Worm (Caenorhabditis elegans) whole organism, L1 larva: ENCODE measurements around the gene dhs-20.

Experiments
- C04F5.9 ChIP-seq: sonication (generic microtip); optimal IDR thresholded peaks from 2 replicates; lab custom pipeline; 2016; ENCODE audit warnings: missing genetic modification characterization, missing compliant biosample characterization
- C16A3.4 ChIP-seq: fragments of 150-350 bp; optimal IDR thresholded peaks from 2 replicates; lab custom pipeline; 2014; ENCODE audit warnings: missing biosample characterization, missing genetic modification characterization
- F16B12.6 ChIP-seq: fragments of 150-350 bp; optimal IDR thresholded peaks from 2 replicates; lab custom pipeline; 2014; ENCODE audit warnings: missing biosample characterization, missing genetic modification characterization
- Y116A8C.19 ChIP-seq: sonication (generic microtip); optimal IDR thresholded peaks from 2 replicates; lab custom pipeline; 2016; ENCODE audit warnings: missing compliant biosample characterization, missing genetic modification characterization, borderline replicate concordance
- aha-1 ChIP-seq: fragments of 150-350 bp; optimal IDR thresholded peaks from 2 replicates; lab custom pipeline; 2014; ENCODE audit warnings: missing biosample characterization, missing genetic modification characterization
- alr-1 ChIP-seq: fragments of 200-800 bp; sonication (Bioruptor generic); optimal IDR thresholded peaks from 2 replicates; lab custom pipeline; 2018; ENCODE audit warnings: borderline replicate concordance, mild to moderate bottlenecking, missing genetic modification characterization, missing compliant biosample characterization
- aly-2 ChIP-seq: fragments of 150-350 bp; optimal IDR thresholded peaks from 2 replicates; lab custom pipeline; 2014; ENCODE audit warnings: missing biosample characterization, missing genetic modification characterization
- blmp-1 ChIP-seq: fragments of 150-350 bp; optimal IDR thresholded peaks from 2 replicates; lab custom pipeline; 2014; ENCODE audit warnings: missing biosample characterization, missing genetic modification characterization
- ceh-90 ChIP-seq: sonication (generic microtip); optimal IDR thresholded peaks from 2 replicates; lab custom pipeline; 2016; ENCODE audit warnings: missing genetic modification characterization, missing compliant biosample characterization
- ces-1 ChIP-seq: fragments of 150-350 bp; optimal IDR thresholded peaks from 2 replicates; lab custom pipeline; 2014; ENCODE audit warnings: missing biosample characterization, missing genetic modification reagents, missing genetic modification characterization
- efl-1 ChIP-seq, 4 experiments: fragments of 150-350 bp; optimal IDR thresholded peaks in 3 of 4; peaks in 1 of 4; 1 replicate in 1 of 4; 2 replicates in 3 of 4; lab custom pipeline; 2014; ENCODE audit warnings: missing biosample characterization in 2 of 4, missing genetic modification characterization in 2 of 4, missing genetic modification reagents in 2 of 4
- efl-3 ChIP-seq: fragments of 200-800 bp; sonication (Bioruptor generic); optimal IDR thresholded peaks from 2 replicates; lab custom pipeline; 2018; ENCODE audit warnings: mild to moderate bottlenecking, missing genetic modification characterization, missing compliant biosample characterization
- egl-13 ChIP-seq: sonication (generic microtip); optimal IDR thresholded peaks from 2 replicates; lab custom pipeline; 2016; ENCODE audit warnings: missing genotype, missing genetic modification reagents, missing genetic modification characterization, missing compliant biosample characterization
- egl-27 ChIP-seq, 2 experiments: fragments of 150-350 bp in 1 of 2; sonication (generic microtip); optimal IDR thresholded peaks; 3 replicates each; lab custom pipeline; 2017 to 2018; ENCODE audit warnings: missing biosample characterization in 2 of 2, missing genetic modification characterization in 2 of 2, missing genetic modification reagents in 2 of 2
- ets-5 ChIP-seq: fragments of 200-800 bp; sonication (Bioruptor generic); IDR thresholded peaks from 2 replicates; pipeline ENCODE4 v1.3.6; 2022; ENCODE audit warnings: missing genetic modification characterization, missing compliant biosample characterization
- fos-1 ChIP-seq: fragments of 150-350 bp; optimal IDR thresholded peaks from 2 replicates; lab custom pipeline; 2014; ENCODE audit warnings: missing biosample characterization, missing genetic modification characterization
- grh-1 ChIP-seq: fragments of 200-800 bp; sonication (Bioruptor generic); IDR thresholded peaks from 2 replicates; pipeline ENCODE4 v1.3.6; 2022; ENCODE audit warnings: missing genetic modification reagents, missing genetic modification characterization, missing compliant biosample characterization
- hlh-17 ChIP-seq: fragments of 200-800 bp; sonication (Bioruptor generic); optimal IDR thresholded peaks from 2 replicates; lab custom pipeline; 2018; ENCODE audit warnings: missing genetic modification characterization, mild to moderate bottlenecking, missing compliant biosample characterization, moderate library complexity, borderline replicate concordance
- irx-1 ChIP-seq: sonication (generic microtip); optimal IDR thresholded peaks from 2 replicates; lab custom pipeline; 2016; ENCODE audit warnings: missing genetic modification characterization, missing compliant biosample characterization
- lin-13 ChIP-seq: fragments of 150-350 bp; optimal IDR thresholded peaks from 2 replicates; lab custom pipeline; 2014; ENCODE audit warnings: missing biosample characterization, missing genetic modification reagents, missing genetic modification characterization
- lin-15B ChIP-seq: fragments of 150-350 bp; sonication (generic microtip); optimal IDR thresholded peaks from 3 replicates; lab custom pipeline; 2014; ENCODE audit warnings: missing biosample characterization, missing genetic modification characterization
- lin-35 ChIP-seq, 2 experiments: fragments of 150-350 bp; optimal IDR thresholded peaks; 2 replicates each; lab custom pipeline; 2014; ENCODE audit warnings: missing biosample characterization in 2 of 2, missing genetic modification characterization in 2 of 2, missing genetic modification reagents in 2 of 2
- lin-39 ChIP-seq: fragments of 150-350 bp; optimal IDR thresholded peaks from 2 replicates; lab custom pipeline; 2014; ENCODE audit warnings: missing biosample characterization, missing genetic modification reagents, missing genetic modification characterization
- lir-3 ChIP-seq: sonication (generic microtip); optimal IDR thresholded peaks from 2 replicates; lab custom pipeline; 2016; ENCODE audit warnings: mild to moderate bottlenecking, missing genetic modification characterization, moderate library complexity, missing compliant biosample characterization; ENCODE audit not compliant: poor library complexity
- lsy-2 ChIP-seq, 2 experiments: fragments of 150-350 bp; optimal IDR thresholded peaks; 2 replicates each; lab custom pipeline; 2014; ENCODE audit warnings: missing biosample characterization in 2 of 2, missing genetic modification characterization in 2 of 2
- mdl-1 ChIP-seq, 2 experiments: fragments of 150-350 bp; optimal IDR thresholded peaks; 2 replicates each; lab custom pipeline; 2014 to 2017; ENCODE audit warnings: missing biosample characterization in 2 of 2, missing genetic modification characterization in 2 of 2, inconsistent platforms in 1 of 2
- nhr-12 ChIP-seq: sonication (generic microtip); optimal IDR thresholded peaks from 2 replicates; lab custom pipeline; 2017; ENCODE audit warnings: missing biosample characterization, missing genetic modification characterization
- nhr-19 ChIP-seq: fragments of 200-800 bp; sonication (Bioruptor generic); conservative IDR thresholded peaks from 2 replicates; pipeline ENCODE4 v1.3.6; 2022; ENCODE audit warnings: missing genetic modification characterization, missing compliant biosample characterization
- nhr-237 ChIP-seq: fragments of 150-350 bp; optimal IDR thresholded peaks from 2 replicates; lab custom pipeline; 2014; ENCODE audit warnings: missing biosample characterization, missing genetic modification characterization
- nhr-28 ChIP-seq: fragments of 150-350 bp; optimal IDR thresholded peaks from 2 replicates; lab custom pipeline; 2014; ENCODE audit warnings: missing biosample characterization, missing genetic modification characterization
- nhr-47 ChIP-seq: sonication (generic microtip); optimal IDR thresholded peaks from 2 replicates; lab custom pipeline; 2016; ENCODE audit warnings: mild to moderate bottlenecking, missing genetic modification characterization, moderate library complexity, missing compliant biosample characterization
- nhr-76 ChIP-seq: sonication (generic microtip); optimal IDR thresholded peaks from 2 replicates; lab custom pipeline; 2017; ENCODE audit warnings: missing biosample characterization, missing genetic modification characterization
- nhr-84 ChIP-seq: sonication (generic microtip); optimal IDR thresholded peaks from 2 replicates; lab custom pipeline; 2017; ENCODE audit warnings: missing biosample characterization, missing genetic modification characterization
- nhr-90 ChIP-seq: sonication (generic microtip); optimal IDR thresholded peaks from 2 replicates; lab custom pipeline; 2016; ENCODE audit warnings: mild to moderate bottlenecking, missing genetic modification characterization, missing compliant biosample characterization; ENCODE audit not compliant: poor library complexity
- pag-3 ChIP-seq: sonication (generic microtip); optimal IDR thresholded peaks from 2 replicates; lab custom pipeline; 2017; ENCODE audit warnings: missing genetic modification characterization, mild to moderate bottlenecking, missing compliant biosample characterization, antibody characterized with exemption, borderline replicate concordance; ENCODE audit not compliant: insufficient read depth
- pax-3 ChIP-seq: fragments of 200-800 bp; sonication (Bioruptor generic); optimal IDR thresholded peaks from 2 replicates; lab custom pipeline; 2018; ENCODE audit warnings: mild to moderate bottlenecking, missing genetic modification characterization, moderate library complexity, missing compliant biosample characterization
- pqm-1 ChIP-seq: sonication (generic microtip); optimal IDR thresholded peaks from 3 replicates; lab custom pipeline; 2017; ENCODE audit warnings: missing biosample characterization, missing genetic modification characterization
- rnt-1 ChIP-seq: sonication (generic microtip); optimal IDR thresholded peaks from 2 replicates; lab custom pipeline; 2016; ENCODE audit warnings: mild to moderate bottlenecking, missing genetic modification characterization, moderate library complexity, missing compliant biosample characterization
- skn-1 ChIP-seq: fragments of 150-350 bp; optimal IDR thresholded peaks from 2 replicates; lab custom pipeline; 2014; ENCODE audit warnings: missing biosample characterization, missing genetic modification characterization
- snpc-4 ChIP-seq: fragments of 150-350 bp; optimal IDR thresholded peaks from 2 replicates; lab custom pipeline; 2014; ENCODE audit warnings: missing biosample characterization, missing genetic modification characterization
- snu-23 ChIP-seq: sonication (generic microtip); optimal IDR thresholded peaks from 2 replicates; lab custom pipeline; 2016; ENCODE audit warnings: missing genetic modification characterization, missing compliant biosample characterization
- sox-4 ChIP-seq: sonication (generic microtip); optimal IDR thresholded peaks from 2 replicates; lab custom pipeline; 2016; ENCODE audit warnings: missing genetic modification characterization, missing compliant biosample characterization
- sup-37 ChIP-seq: fragments of 200-800 bp; sonication (Bioruptor generic); optimal IDR thresholded peaks from 2 replicates; lab custom pipeline; 2018; ENCODE audit warnings: mild to moderate bottlenecking, missing genetic modification characterization, missing compliant biosample characterization
- swsn-7 ChIP-seq: sonication (generic microtip); optimal IDR thresholded peaks from 2 replicates; lab custom pipeline; 2016; ENCODE audit warnings: missing genetic modification characterization, missing compliant biosample characterization
- tbx-2 ChIP-seq: sonication (generic microtip); optimal IDR thresholded peaks from 2 replicates; lab custom pipeline; 2016; ENCODE audit warnings: missing genetic modification characterization, missing compliant biosample characterization
- unc-130 ChIP-seq: fragments of 150-350 bp; optimal IDR thresholded peaks from 2 replicates; lab custom pipeline; 2017; ENCODE audit warnings: missing biosample characterization, missing genetic modification characterization, inconsistent platforms
- unc-62 ChIP-seq: fragments of 150-350 bp; optimal IDR thresholded peaks from 2 replicates; lab custom pipeline; 2014; ENCODE audit warnings: missing biosample characterization, missing genetic modification reagents, missing genetic modification characterization
- unc-86 ChIP-seq: sonication (generic microtip); optimal IDR thresholded peaks from 2 replicates; lab custom pipeline; 2016; ENCODE audit warnings: missing genetic modification characterization, missing compliant biosample characterization
- unc-98 ChIP-seq: fragments of 200-800 bp; sonication (Bioruptor generic); IDR thresholded peaks from 2 replicates; pipeline ENCODE4 v1.3.6; 2022; ENCODE audit warnings: missing genetic modification characterization, missing compliant biosample characterization
- vab-15 ChIP-seq: sonication (generic microtip); optimal IDR thresholded peaks from 2 replicates; lab custom pipeline; 2017; ENCODE audit warnings: missing genotype, mild to moderate bottlenecking, missing genetic modification characterization, missing compliant biosample characterization
- xbp-1 ChIP-seq: sonication (generic microtip); optimal IDR thresholded peaks from 2 replicates; lab custom pipeline; 2016; ENCODE audit warnings: missing genetic modification characterization, missing compliant biosample characterization
- zag-1 ChIP-seq: fragments of 150-350 bp; optimal IDR thresholded peaks from 2 replicates; lab custom pipeline; 2014; ENCODE audit warnings: missing biosample characterization, missing genetic modification characterization
- ztf-11 ChIP-seq, 2 experiments: sonication (generic microtip); optimal IDR thresholded peaks; 2 replicates each; lab custom pipeline; 2016 to 2017; ENCODE audit warnings: missing genetic modification characterization in 2 of 2, missing biosample characterization in 1 of 2, missing compliant biosample characterization in 1 of 2

The dhs-20 gene

DNA sequence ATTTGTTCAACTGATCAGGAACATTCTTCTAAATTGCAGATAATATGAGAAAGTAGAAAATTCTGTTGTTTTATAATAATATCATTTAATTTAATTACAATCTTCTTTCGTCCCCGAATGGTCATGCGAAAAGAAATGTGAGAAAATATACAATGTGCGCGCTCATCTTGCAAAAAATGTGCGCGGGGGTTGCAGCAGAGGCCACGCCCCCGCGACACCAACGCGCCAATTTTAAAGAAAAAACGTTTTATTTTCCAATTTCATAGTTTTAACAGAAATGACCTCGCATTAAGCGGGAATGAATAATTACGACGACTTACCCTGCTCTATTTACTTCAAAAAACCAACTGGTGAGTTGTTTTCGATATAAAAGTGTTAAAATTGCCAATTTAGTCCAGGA, 6.1 kb upstream of the dhs-20 start, which contains the start of gene sas-5:
sas-5 (plus strand) TSS at position 257 of the 400 bp plus-strand sequence.
- peak; percentile 35 for TF ChIP-seq lin-39
- peak; percentile 59 for TF ChIP-seq irx-1
- TF ChIP-seq rnt-1 (tag; lab: Kevin White, UChicago): peak; percentile 91
- TF ChIP-seq nhr-19 (GFP tag; lab: Robert Waterston, UW): peak; percentile 82
- TF ChIP-seq nhr-28 (tag; lab: Kevin White, UChicago): no peak
- no peak for TF ChIP-seq ets-5
- TF ChIP-seq pax-3 (tag; lab: Kevin White, UChicago): peak; percentile 25
- TF ChIP-seq snu-23 (GFP tag; lab: Kevin White, UChicago): peak; percentile 86
- no peak for TF ChIP-seq ces-1 (GFP tag; lab: Kevin White, UChicago)
- no peak for TF ChIP-seq efl-3 (GFP tag; lab: Kevin White, UChicago)
- TF ChIP-seq nhr-76 (tag; lab: Kevin White, UChicago): no peak
- TF ChIP-seq nhr-237: no peak
- peak; percentile 68 for TF ChIP-seq lin-15B (tag; lab: Kevin White, UChicago)
- peak; percentile 7 for TF ChIP-seq sox-4 (tag; lab: Kevin White, UChicago)
- peak; percentile 71 for TF ChIP-seq blmp-1
- peak; percentile 4 for TF ChIP-seq C04F5.9
- peak; percentile 49 for TF ChIP-seq egl-13 (tag; lab: Kevin White, UChicago)
- no peak for TF ChIP-seq pqm-1 (tag; lab: Kevin White, UChicago)
- TF ChIP-seq vab-15 (tag; lab: Kevin White, UChicago): no peak
- TF ChIP-seq nhr-90 (tag; lab: Kevin White, UChicago): peak; percentile 86
- TF ChIP-seq lsy-2 (tag; optimal IDR thresholded peaks at IDR 0.05; lab: Kevin White, UChicago): peak; percentile 75 to 76
- TF ChIP-seq skn-1 (tag; lab: Kevin White, UChicago): peak; percentile 74
- peak; percentile 57 for TF ChIP-seq lin-13 (GFP tag; lab: Kevin White, UChicago)
- TF ChIP-seq aha-1 (tag; lab: Kevin White, UChicago): no peak
- no peak for TF ChIP-seq unc-62 (GFP tag; lab: Kevin White, UChicago)
- TF ChIP-seq egl-27 (tag; optimal IDR thresholded peaks at IDR 0.05; lab: Kevin White, UChicago): no peak
- peak; percentile 37 for TF ChIP-seq F16B12.6
- no peak for TF ChIP-seq hlh-17 (GFP tag; lab: Kevin White, UChicago)
- TF ChIP-seq aly-2 (tag; lab: Kevin White, UChicago): no peak
- no peak for TF ChIP-seq fos-1
- TF ChIP-seq efl-1 (optimal IDR thresholded peaks at IDR 0.05; lab: Kevin White, UChicago): peak; percentile 51 to 93
- peak; percentile 89 to 99 for TF ChIP-seq efl-1 (GFP tag; optimal IDR thresholded peaks at IDR 0.05 in 1 of 2; lab: Kevin White, UChicago)
- TF ChIP-seq ztf-11 (tag; optimal IDR thresholded peaks at IDR 0.05; lab: Kevin White, UChicago): peak in 1 of 2 experiments; percentile 61
- peak; percentile 51 for TF ChIP-seq lir-3
- no peak for TF ChIP-seq zag-1 (tag; lab: Kevin White, UChicago)
- TF ChIP-seq alr-1 (tag; lab: Kevin White, UChicago): no peak
- TF ChIP-seq ceh-90 (tag; lab: Kevin White, UChicago): no peak
- peak; percentile 82 for TF ChIP-seq swsn-7 (tag; lab: Kevin White, UChicago)
- TF ChIP-seq C16A3.4 (tag; lab: Kevin White, UChicago): peak; percentile 77
- peak; percentile 78 for TF ChIP-seq tbx-2 (tag; lab: Kevin White, UChicago)
- TF ChIP-seq nhr-12 (tag; lab: Kevin White, UChicago): no peak
- peak; percentile 65 for TF ChIP-seq grh-1 (GFP tag; lab: Robert Waterston, UW)
- TF ChIP-seq nhr-84 (tag; lab: Kevin White, UChicago): no peak
- TF ChIP-seq mdl-1 (tag; optimal IDR thresholded peaks at IDR 0.05; lab: Kevin White, UChicago): peak in 1 of 2 experiments; percentile 65
- peak; percentile 83 for TF ChIP-seq unc-130 (tag; lab: Kevin White, UChicago)
- TF ChIP-seq unc-86: peak; percentile 72
- no peak for TF ChIP-seq Y116A8C.19 (tag; lab: Kevin White, UChicago)
- TF ChIP-seq snpc-4 (tag; lab: Kevin White, UChicago): peak; percentile 86
- TF ChIP-seq xbp-1 (tag; lab: Kevin White, UChicago): peak; percentile 80
- TF ChIP-seq pag-3 (tag; lab: Kevin White, UChicago): no peak
- TF ChIP-seq unc-98 (GFP tag; lab: Robert Waterston, UW): no peak
- no peak for TF ChIP-seq sup-37 (GFP tag; lab: Kevin White, UChicago)
- peak; percentile 82 for TF ChIP-seq nhr-47
- TF ChIP-seq lin-35 (GFP tag; optimal IDR thresholded peaks at IDR 0.05; lab: Kevin White, UChicago): peak; percentile 86 to 95
